Worm (Caenorhabditis elegans): Measurements from ENCODE around the gene T06C10.3.
A peak's percentile ranks its signal among the peaks of the same experiment; 100 is the strongest.

The T06C10.3 gene

ce11 chrIV:7845585-7845984 lies 25.0 kb upstream of the T06C10.3 start (continued):
- TF ChIP-seq sox-4 (tag; optimal IDR thresholded peaks at IDR 0.05): no peak
- TF ChIP-seq elt-2 (tag; optimal IDR thresholded peaks at IDR 0.05): peak; percentile 30
- TF ChIP-seq mdl-1 (tag; optimal IDR thresholded peaks at IDR 0.05): peak in 1 of 2 experiments; percentile 81
- no peak for TF ChIP-seq ceh-63 (GFP tag; optimal IDR thresholded peaks at IDR 0.05)
- no peak for TF ChIP-seq Y116A8C.19 (tag; optimal IDR thresholded peaks at IDR 0.05; ENCODE audit: borderline replicate concordance)
- TF ChIP-seq ceh-8 (GFP tag; optimal IDR thresholded peaks at IDR 0.05): peak; percentile 51
- TF ChIP-seq unc-62 (GFP tag; optimal IDR thresholded peaks at IDR 0.05): no peak
- peak; percentile 41 for TF ChIP-seq fkh-10 (GFP tag; optimal IDR thresholded peaks at IDR 0.05)
- TF ChIP-seq C34B4.2 (tag; optimal IDR thresholded peaks at IDR 0.05): no peak
- no peak for TF ChIP-seq hlh-4 (tag; optimal IDR thresholded peaks at IDR 0.05)
- TF ChIP-seq egl-27 (tag; optimal IDR thresholded peaks at IDR 0.05): peak in 1 of 2 experiments; percentile 18
- TF ChIP-seq unc-98 (GFP tag; IDR thresholded peaks at IDR 0.05): no peak
- TF ChIP-seq hlh-17 (GFP tag; optimal IDR thresholded peaks at IDR 0.05; ENCODE audit: borderline replicate concordance): no peak
- TF ChIP-seq ces-1 (GFP tag; optimal IDR thresholded peaks at IDR 0.05): no peak
- no peak for TF ChIP-seq ceh-90 (tag; optimal IDR thresholded peaks at IDR 0.05)
- peak; percentile 65 for TF ChIP-seq mep-1 (tag; optimal IDR thresholded peaks at IDR 0.05)
- no peak for TF ChIP-seq nhr-28 (tag; optimal IDR thresholded peaks at IDR 0.05)
- no peak for TF ChIP-seq C16A3.4 (tag; optimal IDR thresholded peaks at IDR 0.05)
- no peak for TF ChIP-seq sup-37 (GFP tag; optimal IDR thresholded peaks at IDR 0.05)
- peak; percentile 82 for TF ChIP-seq nhr-47 (tag; optimal IDR thresholded peaks at IDR 0.05)
- TF ChIP-seq nhr-11 (tag; optimal IDR thresholded peaks at IDR 0.05): no peak
- TF ChIP-seq unc-130 (tag; optimal IDR thresholded peaks at IDR 0.05): no peak
- TF ChIP-seq snpc-4 (tag; optimal IDR thresholded peaks at IDR 0.05): peak; percentile 43
- peak; percentile 73 for TF ChIP-seq nhr-19 (GFP tag; conservative IDR thresholded peaks at IDR 0.05)
- TF ChIP-seq nhr-90 (tag; optimal IDR thresholded peaks at IDR 0.05; ENCODE audit: poor library complexity): peak; percentile 67
- TF ChIP-seq mef-2 (tag; optimal IDR thresholded peaks at IDR 0.05): peak; percentile 26
- peak; percentile 6 for TF ChIP-seq blmp-1 (tag; optimal IDR thresholded peaks at IDR 0.05)
- TF ChIP-seq ama-1 (optimal IDR thresholded peaks at IDR 0.05): no peak
- TF ChIP-seq unc-30 (tag; optimal IDR thresholded peaks at IDR 0.05): no peak
- TF ChIP-seq lin-39 (tag; optimal IDR thresholded peaks at IDR 0.05): no peak
- TF ChIP-seq lir-3 (tag; optimal IDR thresholded peaks at IDR 0.05; ENCODE audit: poor library complexity): no peak

DNA sequence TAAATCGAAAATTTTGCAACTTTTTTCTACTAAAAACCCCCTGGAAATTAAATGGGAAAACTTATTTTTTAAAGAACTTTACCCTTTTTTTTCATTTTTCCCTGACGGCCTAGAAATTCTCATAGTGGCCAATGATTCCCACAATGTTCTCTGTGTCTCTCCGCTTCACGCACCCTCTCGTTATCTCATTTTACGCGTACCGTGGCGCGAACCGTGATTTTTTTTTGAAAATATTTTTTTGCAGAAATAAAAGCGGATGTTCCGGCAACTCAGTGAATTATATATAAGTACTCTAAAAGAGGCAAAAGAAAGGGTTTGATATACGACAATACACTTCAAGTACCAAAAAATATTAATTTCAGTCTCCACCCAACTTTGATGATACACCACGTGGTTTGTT lies 24.2 kb upstream of the T06C10.3 start, which contains the start of gene C06A6.2:
TSS of gene C06A6.2 (plus strand) at position 237 of the 400 bp plus-strand sequence.
- TF ChIP-seq ceh-88 (GFP tag; IDR thresholded peaks at IDR 0.05): no peak
- TF ChIP-seq tlp-1 (tag; optimal IDR thresholded peaks at IDR 0.05): no peak
- peak; percentile 3 for TF ChIP-seq blmp-1 (tag; optimal IDR thresholded peaks at IDR 0.05)
- no peak for TF ChIP-seq mef-2 (tag; optimal IDR thresholded peaks at IDR 0.05)
- TF ChIP-seq lin-35 (GFP tag; optimal IDR thresholded peaks at IDR 0.05): peak in 1 of 2 experiments; percentile 54
- no peak for TF ChIP-seq skn-1 (tag; optimal IDR thresholded peaks at IDR 0.05)
- peak; percentile 36 to 51 for TF ChIP-seq efl-1 (optimal IDR thresholded peaks at IDR 0.05)
- peak; percentile 59 to 92 for TF ChIP-seq efl-1 (GFP tag; optimal IDR thresholded peaks at IDR 0.05 in 1 of 2)
- TF ChIP-seq lir-3 (tag; optimal IDR thresholded peaks at IDR 0.05; ENCODE audit: poor library complexity): no peak
- no peak for TF ChIP-seq nhr-85 (tag)
- TF ChIP-seq ceh-63 (GFP tag; optimal IDR thresholded peaks at IDR 0.05): no peak
- TF ChIP-seq dpl-1 (GFP tag; optimal IDR thresholded peaks at IDR 0.05): peak in 2 of 3 experiments; percentile 44 to 64
- peak; percentile 5 for TF ChIP-seq mep-1 (tag; optimal IDR thresholded peaks at IDR 0.05)
- TF ChIP-seq egl-13 (tag; optimal IDR thresholded peaks at IDR 0.05): no peak
- TF ChIP-seq fos-1 (tag; optimal IDR thresholded peaks at IDR 0.05): no peak

DNA sequence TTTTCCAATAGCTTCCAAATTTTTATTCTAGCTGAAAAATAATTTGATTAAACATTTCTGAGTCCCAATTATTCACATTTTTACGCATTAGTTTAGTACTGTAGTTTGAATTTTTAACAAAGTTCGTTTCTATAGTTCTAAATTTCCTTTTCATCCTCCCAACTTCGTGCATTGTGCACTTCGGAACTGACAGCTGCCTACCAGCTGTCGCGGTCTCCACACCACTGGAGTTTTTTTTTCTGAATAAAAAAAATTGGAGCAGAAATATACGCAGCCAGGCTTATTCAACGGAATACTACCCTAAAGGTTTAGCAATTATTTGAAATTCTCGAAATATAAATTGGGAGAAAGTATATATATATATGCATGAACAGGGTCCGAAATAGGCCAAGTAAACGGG lies 21.3 kb upstream of the T06C10.3 start:
- TF ChIP-seq lin-14 (GFP tag; optimal IDR thresholded peaks at IDR 0.05) (no peak), lin-35 (GFP tag; optimal IDR thresholded peaks at IDR 0.05) (no peak), egl-27 (tag; optimal IDR thresholded peaks at IDR 0.05) (no peak), lin-15B (tag; optimal IDR thresholded peaks at IDR 0.05) (no peak), unc-98 (GFP tag; IDR thresholded peaks at IDR 0.05) (no peak), nhr-20 (tag; optimal IDR thresholded peaks at IDR 0.05) (no peak), zip-4 (GFP tag; optimal IDR thresholded peaks at IDR 0.05) (no peak), ztf-4 (tag; optimal IDR thresholded peaks at IDR 0.05) (no peak), nhr-85 (tag) (no peak), zag-1 (tag; optimal IDR thresholded peaks at IDR 0.05) (no peak), pax-3 (tag; optimal IDR thresholded peaks at IDR 0.05) (no peak)

Data from whole organism, L1 larva.